Worm (Caenorhabditis elegans) whole organism, early embryonic: ENCODE data around the gene K10G4.5.
A peak's percentile ranks its signal among the peaks of the same experiment; 100 is the strongest.

Source experiments
- B0310.2 ChIP-seq: sonication (generic microtip); optimal IDR thresholded peaks from 2 replicates; lab custom pipeline; 2016; ENCODE audit warnings: mild to moderate bottlenecking, missing genetic modification characterization, missing compliant biosample characterization
- F13C5.2 ChIP-seq: sonication (generic microtip); optimal IDR thresholded peaks from 2 replicates; lab custom pipeline; 2017; ENCODE audit warnings: mild to moderate bottlenecking, missing genetic modification characterization, inconsistent platforms, missing compliant biosample characterization
- aly-1 ChIP-seq: sonication (generic microtip); optimal IDR thresholded peaks from 2 replicates; lab custom pipeline; 2016; ENCODE audit warnings: missing genetic modification characterization, missing compliant biosample characterization
- ama-1 ChIP-seq: fragments of 150-350 bp; optimal IDR thresholded peaks from 2 replicates; lab custom pipeline; 2014
- ceh-13 ChIP-seq: fragments of 200-800 bp; sonication (Bioruptor generic); optimal IDR thresholded peaks from 2 replicates; lab custom pipeline; 2018; ENCODE audit warnings: mild to moderate bottlenecking, missing genetic modification characterization, missing compliant biosample characterization
- ceh-36 ChIP-seq: sonication (generic microtip); optimal IDR thresholded peaks from 2 replicates; lab custom pipeline; 2016; ENCODE audit warnings: missing genetic modification characterization, inconsistent platforms, missing compliant biosample characterization
- ets-7 ChIP-seq: sonication (generic microtip); optimal IDR thresholded peaks from 2 replicates; lab custom pipeline; 2016; ENCODE audit warnings: missing genotype, missing genetic modification characterization, missing compliant biosample characterization
- flt-1 ChIP-seq: fragments of 200-800 bp; sonication (Bioruptor generic); IDR thresholded peaks from 2 replicates; pipeline ENCODE4 v1.3.6; 2022; ENCODE audit warnings: missing genetic modification characterization, missing compliant biosample characterization
- hmbx-1 ChIP-seq: sonication (generic microtip); optimal IDR thresholded peaks from 2 replicates; lab custom pipeline; 2016; ENCODE audit warnings: mild to moderate bottlenecking, missing genetic modification characterization, missing compliant biosample characterization
- hmg-4 ChIP-seq: fragments of 200-800 bp; sonication (Bioruptor generic); optimal IDR thresholded peaks from 2 replicates; lab custom pipeline; 2018; ENCODE audit warnings: mild to moderate bottlenecking, missing genetic modification characterization, missing compliant biosample characterization
- hnd-1 ChIP-seq: sonication (generic microtip); optimal IDR thresholded peaks from 2 replicates; lab custom pipeline; 2016; ENCODE audit warnings: missing genetic modification characterization, missing compliant biosample characterization
- pes-1 ChIP-seq: fragments of 200-800 bp; sonication (Bioruptor generic); IDR thresholded peaks from 2 replicates; pipeline ENCODE4 v1.3.6; 2022; ENCODE audit warnings: missing genetic modification reagents, missing genetic modification characterization, missing compliant biosample characterization
- scrt-1 ChIP-seq: fragments of 200-800 bp; sonication (Bioruptor generic); IDR thresholded peaks from 2 replicates; pipeline ENCODE4 v1.3.6; 2022; ENCODE audit warnings: missing genetic modification characterization, missing compliant biosample characterization
- sea-1 ChIP-seq: fragments of 200-800 bp; sonication (Bioruptor generic); conservative IDR thresholded peaks from 2 replicates; pipeline ENCODE4 v1.3.6; 2022; ENCODE audit warnings: missing genetic modification characterization, missing compliant biosample characterization
- tbx-11 ChIP-seq: fragments of 200-800 bp; sonication (Bioruptor generic); IDR thresholded peaks from 2 replicates; pipeline ENCODE4 v1.3.6; 2022; ENCODE audit warnings: missing genetic modification characterization, missing compliant biosample characterization
- tbx-37 ChIP-seq: fragments of 200-800 bp; sonication (Bioruptor generic); conservative IDR thresholded peaks from 2 replicates; pipeline ENCODE4 v1.3.6; 2022; ENCODE audit warnings: missing genetic modification reagents, missing genetic modification characterization, missing compliant biosample characterization
- tra-4 ChIP-seq: sonication (generic microtip); optimal IDR thresholded peaks from 2 replicates; lab custom pipeline; 2017; ENCODE audit warnings: missing genetic modification characterization, missing compliant biosample characterization

The K10G4.5 gene

DNA sequence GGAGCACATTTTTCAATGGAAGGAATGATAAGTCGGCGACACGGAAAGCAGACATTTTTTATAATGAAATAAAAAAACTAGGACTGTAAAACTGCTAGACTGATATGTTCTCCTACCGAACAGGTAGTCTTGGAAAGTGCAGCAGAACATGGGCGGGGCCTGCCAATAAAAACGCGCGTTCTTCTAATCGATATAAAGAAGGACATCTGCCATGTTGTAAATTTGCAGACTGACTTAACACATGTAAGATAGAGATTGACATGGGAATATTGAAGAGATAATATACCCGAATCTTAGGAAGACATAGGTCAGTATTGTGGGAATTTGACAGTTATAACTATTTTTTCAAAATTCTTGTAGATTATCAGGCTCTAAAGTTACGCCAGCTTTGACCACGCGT is 26.6 kb upstream of the K10G4.5 start, which contains the start of gene sdz-16:
sdz-16 (minus strand) TSS at position 101 of the 400 bp plus-strand sequence.
- TF ChIP-seq ama-1 (no peak), hmbx-1 (tag; lab: Kevin White, UChicago) (no peak), hnd-1 (tag; lab: Kevin White, UChicago) (no peak), pes-1 (no peak), aly-1 (tag; lab: Kevin White, UChicago) (no peak), flt-1 (no peak), F13C5.2 (no peak), sea-1 (GFP tag; lab: Robert Waterston, UW) (no peak), hmg-4 (GFP tag; lab: Kevin White, UChicago) (no peak), ets-7 (tag; lab: Kevin White, UChicago) (no peak), tbx-11 (GFP tag; lab: Robert Waterston, UW) (no peak), scrt-1 (no peak)

DNA sequence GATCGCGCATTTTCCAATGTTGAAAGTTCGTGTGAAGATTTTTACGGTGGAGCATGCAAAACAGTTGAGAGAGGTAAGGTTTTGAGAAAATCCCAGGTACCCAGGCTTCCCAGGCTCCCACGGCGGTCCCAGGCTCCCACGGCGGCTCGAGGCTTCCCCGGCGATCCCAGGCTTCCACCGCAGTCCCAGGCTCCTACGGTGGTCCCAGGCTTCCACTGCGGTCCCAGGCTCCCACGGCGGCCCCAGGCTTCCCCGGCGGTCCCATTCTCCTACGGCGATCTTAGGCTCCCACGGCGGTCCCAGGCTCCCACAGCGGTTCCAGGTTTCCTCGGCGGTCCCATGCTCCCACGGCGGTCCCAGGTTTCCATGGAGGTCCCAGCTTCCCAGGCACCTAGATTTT is 22.6 kb upstream of the K10G4.5 start:
- TF ChIP-seq ceh-13 (GFP tag; lab: Kevin White, UChicago): peak; percentile 13
- TF ChIP-seq pes-1: no peak

DNA sequence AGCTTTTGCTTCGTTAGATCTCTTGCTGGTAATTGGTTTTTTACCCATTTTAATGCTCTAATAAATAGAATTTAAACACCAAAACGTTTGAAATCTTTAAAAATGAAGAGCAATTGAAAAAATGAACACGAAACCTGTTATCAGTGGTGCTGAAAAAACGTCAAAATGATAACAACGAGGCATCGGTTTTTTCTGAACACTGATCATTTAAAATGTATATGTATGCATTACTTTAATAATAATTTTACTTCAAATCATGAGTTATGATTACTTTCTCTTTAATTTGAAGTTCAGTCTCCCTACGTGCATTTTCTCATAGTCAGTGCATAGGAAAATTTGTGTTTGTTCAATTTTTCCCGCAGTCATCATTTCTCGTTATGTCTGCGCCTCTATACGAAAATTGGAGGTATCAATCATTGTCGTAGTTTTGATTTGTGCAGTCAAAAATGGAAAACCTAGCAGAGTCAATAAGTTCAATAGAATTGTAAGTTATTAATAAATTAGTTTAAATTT is 21.2 kb upstream of the K10G4.5 start, which contains the start of gene F31E9.3:
F31E9.3 (plus strand) TSS at position 194 of the 513 bp plus-strand sequence.
- TF ChIP-seq ets-7 (tag; lab: Kevin White, UChicago): no peak
- no peak for TF ChIP-seq tbx-37 (GFP tag; lab: Robert Waterston, UW)
- no peak for TF ChIP-seq ceh-36 (tag; lab: Kevin White, UChicago)
- TF ChIP-seq flt-1: no peak
- no peak for TF ChIP-seq ama-1
- TF ChIP-seq tra-4: no peak
- no peak for TF ChIP-seq hnd-1 (tag; lab: Kevin White, UChicago)
- no peak for TF ChIP-seq B0310.2 (tag; lab: Kevin White, UChicago)
- no peak for TF ChIP-seq scrt-1
- TF ChIP-seq hmg-4 (GFP tag; lab: Kevin White, UChicago): no peak
- no peak for TF ChIP-seq hmbx-1 (tag; lab: Kevin White, UChicago)
- TF ChIP-seq tbx-11 (GFP tag; lab: Robert Waterston, UW): no peak
- no peak for TF ChIP-seq F13C5.2
- no peak for TF ChIP-seq sea-1 (GFP tag; lab: Robert Waterston, UW)
- TF ChIP-seq aly-1 (tag; lab: Kevin White, UChicago): no peak

DNA sequence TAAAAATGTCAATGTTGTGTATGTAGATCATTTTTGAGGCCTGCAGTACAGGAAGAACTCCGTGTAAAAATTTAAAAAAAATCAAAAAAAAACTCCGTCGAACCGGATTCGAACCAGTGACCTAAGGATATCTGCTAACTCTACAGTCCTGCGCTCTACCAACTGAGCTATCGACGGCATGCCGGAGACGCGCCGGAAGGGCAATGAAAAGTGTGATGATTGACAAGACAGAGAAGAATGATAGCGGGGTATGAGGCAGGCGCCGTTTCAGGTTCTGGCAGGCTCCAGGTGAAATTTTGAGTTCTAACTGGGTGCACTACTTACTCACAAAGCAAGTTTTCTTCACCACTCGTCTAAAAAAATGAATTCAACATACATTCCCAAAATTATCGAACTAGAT is 16.5 kb upstream of the K10G4.5 start, which contains the start of gene srz-58:
srz-58 (plus strand) TSS at position 362 of the 400 bp plus-strand sequence.
- TF ChIP-seq ceh-36 (tag; lab: Kevin White, UChicago) (no peak), hmbx-1 (tag; lab: Kevin White, UChicago) (no peak), tbx-37 (GFP tag; lab: Robert Waterston, UW) (no peak), hmg-4 (GFP tag; lab: Kevin White, UChicago) (no peak), pes-1 (no peak), flt-1 (no peak), F13C5.2 (no peak), tbx-11 (GFP tag; lab: Robert Waterston, UW) (no peak), ama-1 (no peak), tra-4 (no peak), ets-7 (tag; lab: Kevin White, UChicago) (no peak), hnd-1 (tag; lab: Kevin White, UChicago) (no peak), aly-1 (tag; lab: Kevin White, UChicago) (no peak), scrt-1 (no peak), B0310.2 (tag; lab: Kevin White, UChicago) (no peak), ceh-13 (GFP tag; lab: Kevin White, UChicago) (no peak), sea-1 (GFP tag; lab: Robert Waterston, UW) (no peak)

DNA sequence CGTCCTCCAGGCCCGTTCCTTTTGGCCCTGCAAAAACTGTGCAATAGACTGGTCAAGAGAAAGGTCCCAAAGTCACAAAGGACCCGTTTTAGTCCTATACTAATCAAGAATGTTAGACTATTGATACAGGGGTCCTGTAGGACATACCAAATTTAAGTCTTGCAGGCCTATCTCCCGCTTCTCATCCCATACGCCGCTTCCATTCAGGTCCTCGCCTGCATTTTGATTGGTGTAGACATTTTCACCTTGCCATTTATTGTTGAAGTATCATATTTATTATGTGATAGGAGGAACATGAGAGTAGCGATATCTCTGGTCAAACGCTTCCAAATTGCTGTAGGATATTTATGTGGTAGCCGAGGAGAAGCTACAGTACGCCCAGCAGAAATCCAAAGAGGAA is 16.0 kb upstream of the K10G4.5 start:
- TF ChIP-seq hmg-4 (GFP tag; lab: Kevin White, UChicago): no peak

DNA sequence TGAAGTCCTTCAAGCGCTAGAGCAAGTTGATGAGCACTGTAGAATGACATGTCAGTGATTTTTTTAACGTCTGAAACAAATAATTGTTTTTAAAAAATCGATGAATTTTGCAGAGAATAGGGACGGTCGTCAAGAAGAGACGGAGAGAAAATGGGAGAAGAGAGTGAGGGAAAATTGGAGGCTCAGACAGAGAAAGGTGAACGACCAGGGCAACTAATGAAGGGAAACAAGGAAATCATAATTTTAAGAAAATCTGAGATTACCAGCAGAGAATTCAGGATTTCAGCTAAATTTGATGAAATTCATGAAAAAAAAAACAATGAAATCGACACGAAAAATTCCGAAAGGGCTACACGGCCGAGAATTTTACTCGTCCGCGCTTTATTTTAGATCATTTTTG is 13.8 kb upstream of the K10G4.5 start, which contains the start of gene F31E9.6:
F31E9.6 (minus strand) TSS at position 91 of the 400 bp plus-strand sequence.
- TF ChIP-seq aly-1 (tag; lab: Kevin White, UChicago) (no peak), hnd-1 (tag; lab: Kevin White, UChicago) (no peak), hmg-4 (GFP tag; lab: Kevin White, UChicago) (no peak), ceh-13 (GFP tag; lab: Kevin White, UChicago) (no peak), tbx-37 (GFP tag; lab: Robert Waterston, UW) (no peak), flt-1 (no peak), pes-1 (no peak), sea-1 (GFP tag; lab: Robert Waterston, UW) (no peak), F13C5.2 (no peak), ama-1 (no peak), ets-7 (tag; lab: Kevin White, UChicago) (no peak), tra-4 (no peak), ceh-36 (tag; lab: Kevin White, UChicago) (no peak)

DNA sequence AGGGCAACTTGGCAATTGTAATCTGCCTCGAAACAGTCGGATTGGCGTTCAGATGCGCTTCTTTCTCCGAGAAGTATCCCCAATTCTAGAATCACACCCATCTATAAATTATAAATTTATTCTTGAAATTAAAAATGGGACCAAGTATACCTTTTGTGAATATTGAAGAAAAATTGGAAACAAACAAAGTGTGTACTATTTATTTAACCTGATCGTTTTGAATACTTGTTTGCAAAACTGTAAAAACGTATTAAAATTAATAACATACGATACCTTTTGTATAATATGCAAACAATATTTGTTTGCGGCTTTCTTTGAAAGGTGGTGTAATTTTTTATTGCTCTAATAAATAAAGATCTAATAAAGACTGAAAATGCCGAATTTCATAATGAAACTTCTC is 11.1 kb upstream of the K10G4.5 start, which contains the start of gene Y61B8B.3:
Y61B8B.3 (minus strand) TSS at position 101 of the 400 bp plus-strand sequence.
- TF ChIP-seq ceh-13 (GFP tag; lab: Kevin White, UChicago): no peak
- no peak for TF ChIP-seq hmg-4 (GFP tag; lab: Kevin White, UChicago)
- no peak for TF ChIP-seq ama-1
- TF ChIP-seq ceh-36 (tag; lab: Kevin White, UChicago): no peak
- no peak for TF ChIP-seq tra-4
- no peak for TF ChIP-seq pes-1
- TF ChIP-seq hnd-1 (tag; lab: Kevin White, UChicago): no peak
- TF ChIP-seq ets-7 (tag; lab: Kevin White, UChicago): no peak
- no peak for TF ChIP-seq B0310.2 (tag; lab: Kevin White, UChicago)
- no peak for TF ChIP-seq scrt-1
- TF ChIP-seq sea-1 (GFP tag; lab: Robert Waterston, UW): no peak
- no peak for TF ChIP-seq aly-1 (tag; lab: Kevin White, UChicago)
- no peak for TF ChIP-seq hmbx-1 (tag; lab: Kevin White, UChicago)
- no peak for TF ChIP-seq flt-1
